Worm (Caenorhabditis elegans): ENCODE measurements around the gene inx-9.

inx-9 gene

ce11 chrIV:11697514-11697913 lies 21.4 kb downstream of the inx-9 start:
- no peak for TF ChIP-seq tab-1 (GFP tag; IDR thresholded peaks at IDR 0.05)
- no peak for TF ChIP-seq ref-1 (GFP tag; conservative IDR thresholded peaks at IDR 0.05)
- no peak for TF ChIP-seq ztf-29 (GFP tag; IDR thresholded peaks at IDR 0.05)
- TF ChIP-seq med-1 (GFP tag; optimal IDR thresholded peaks at IDR 0.05; ENCODE audit: insufficient read depth): no peak
- TF ChIP-seq klf-2 (GFP tag; conservative IDR thresholded peaks at IDR 0.05): no peak
- no peak for TF ChIP-seq ztf-23 (GFP tag; IDR thresholded peaks at IDR 0.05)
- no peak for TF ChIP-seq T22C8.4 (GFP tag; IDR thresholded peaks at IDR 0.05)
- no peak for TF ChIP-seq cog-1 (tag; optimal IDR thresholded peaks at IDR 0.05)
- TF ChIP-seq flt-1 (GFP tag; IDR thresholded peaks at IDR 0.05): no peak

- TF ChIP-seq flt-1 (GFP tag; IDR thresholded peaks at IDR 0.05): no peak
- TF ChIP-seq ref-1 (GFP tag; conservative IDR thresholded peaks at IDR 0.05): no peak
- TF ChIP-seq ztf-29 (GFP tag; IDR thresholded peaks at IDR 0.05): no peak
- no peak for TF ChIP-seq tab-1 (GFP tag; IDR thresholded peaks at IDR 0.05)
- TF ChIP-seq T22C8.4 (GFP tag; IDR thresholded peaks at IDR 0.05): no peak
- no peak for TF ChIP-seq ztf-23 (GFP tag; IDR thresholded peaks at IDR 0.05)
- TF ChIP-seq med-1 (GFP tag; optimal IDR thresholded peaks at IDR 0.05; ENCODE audit: insufficient read depth): no peak
- TF ChIP-seq cog-1 (tag; optimal IDR thresholded peaks at IDR 0.05): no peak
- no peak for TF ChIP-seq klf-2 (GFP tag; conservative IDR thresholded peaks at IDR 0.05)
These were observed 23.9 kb downstream of the inx-9 start for ce11 chrIV:11700100-11700499.

- TF ChIP-seq flt-1 (GFP tag; IDR thresholded peaks at IDR 0.05) (no peak), cog-1 (tag; optimal IDR thresholded peaks at IDR 0.05) (no peak), med-1 (GFP tag; optimal IDR thresholded peaks at IDR 0.05; ENCODE audit: insufficient read depth) (no peak), klf-2 (GFP tag; conservative IDR thresholded peaks at IDR 0.05) (no peak)
These were observed 24.6 kb downstream of the inx-9 start, which contains the start of gene dpy-20 for ce11 chrIV:11700752-11701151. TSS of gene dpy-20 (minus strand) at chrIV:11700852.

- TF ChIP-seq tab-1 (GFP tag; IDR thresholded peaks at IDR 0.05) (no peak), T22C8.4 (GFP tag; IDR thresholded peaks at IDR 0.05) (no peak), cog-1 (tag; optimal IDR thresholded peaks at IDR 0.05) (no peak), ztf-29 (GFP tag; IDR thresholded peaks at IDR 0.05) (no peak), ref-1 (GFP tag; conservative IDR thresholded peaks at IDR 0.05) (no peak), med-1 (GFP tag; optimal IDR thresholded peaks at IDR 0.05; ENCODE audit: insufficient read depth) (no peak), flt-1 (GFP tag; IDR thresholded peaks at IDR 0.05) (no peak), klf-2 (GFP tag; conservative IDR thresholded peaks at IDR 0.05) (no peak), ztf-23 (GFP tag; IDR thresholded peaks at IDR 0.05) (no peak)
These were observed 25.7 kb downstream of the inx-9 start for ce11 chrIV:11701878-11702277.

ce11 chrIV:11703685-11704296 lies 27.6 kb downstream of the inx-9 start, which contains the start of the genes T22B3.3 and alg-3:
TSS of gene T22B3.3 (minus strand) at chrIV:11703785.
TSS of gene alg-3 (plus strand) at chrIV:11704246.
- TF ChIP-seq klf-2 (GFP tag; conservative IDR thresholded peaks at IDR 0.05) (no peak), ztf-29 (GFP tag; IDR thresholded peaks at IDR 0.05) (no peak), ztf-23 (GFP tag; IDR thresholded peaks at IDR 0.05) (no peak), T22C8.4 (GFP tag; IDR thresholded peaks at IDR 0.05) (no peak), cog-1 (tag; optimal IDR thresholded peaks at IDR 0.05) (no peak), med-1 (GFP tag; optimal IDR thresholded peaks at IDR 0.05; ENCODE audit: insufficient read depth) (no peak), tab-1 (GFP tag; IDR thresholded peaks at IDR 0.05) (no peak), flt-1 (GFP tag; IDR thresholded peaks at IDR 0.05) (no peak), ref-1 (GFP tag; conservative IDR thresholded peaks at IDR 0.05) (no peak)

ce11 chrIV:11710331-11710730 lies 34.2 kb downstream of the inx-9 start:
- TF ChIP-seq ztf-23 (GFP tag; IDR thresholded peaks at IDR 0.05) (no peak), T22C8.4 (GFP tag; IDR thresholded peaks at IDR 0.05) (no peak), ref-1 (GFP tag; conservative IDR thresholded peaks at IDR 0.05) (no peak), cog-1 (tag; optimal IDR thresholded peaks at IDR 0.05) (no peak), tab-1 (GFP tag; IDR thresholded peaks at IDR 0.05) (no peak), flt-1 (GFP tag; IDR thresholded peaks at IDR 0.05) (no peak), klf-2 (GFP tag; conservative IDR thresholded peaks at IDR 0.05) (no peak), ztf-29 (GFP tag; IDR thresholded peaks at IDR 0.05) (no peak), med-1 (GFP tag; optimal IDR thresholded peaks at IDR 0.05; ENCODE audit: insufficient read depth) (no peak)

ce11 chrIV:11713289-11713688 lies 37.1 kb downstream of the inx-9 start:
- TF ChIP-seq tab-1 (GFP tag; IDR thresholded peaks at IDR 0.05) (no peak), T22C8.4 (GFP tag; IDR thresholded peaks at IDR 0.05) (no peak), ref-1 (GFP tag; conservative IDR thresholded peaks at IDR 0.05) (no peak), klf-2 (GFP tag; conservative IDR thresholded peaks at IDR 0.05) (no peak), cog-1 (tag; optimal IDR thresholded peaks at IDR 0.05) (no peak), ztf-29 (GFP tag; IDR thresholded peaks at IDR 0.05) (no peak), flt-1 (GFP tag; IDR thresholded peaks at IDR 0.05) (no peak), med-1 (GFP tag; optimal IDR thresholded peaks at IDR 0.05; ENCODE audit: insufficient read depth) (no peak), ztf-23 (GFP tag; IDR thresholded peaks at IDR 0.05) (no peak)

- TF ChIP-seq ztf-29 (GFP tag; IDR thresholded peaks at IDR 0.05): no peak
- TF ChIP-seq klf-2 (GFP tag; conservative IDR thresholded peaks at IDR 0.05): no peak
- TF ChIP-seq ref-1 (GFP tag; conservative IDR thresholded peaks at IDR 0.05): no peak
- no peak for TF ChIP-seq cog-1 (tag; optimal IDR thresholded peaks at IDR 0.05)
- no peak for TF ChIP-seq T22C8.4 (GFP tag; IDR thresholded peaks at IDR 0.05)
- no peak for TF ChIP-seq med-1 (GFP tag; optimal IDR thresholded peaks at IDR 0.05; ENCODE audit: insufficient read depth)
- TF ChIP-seq tab-1 (GFP tag; IDR thresholded peaks at IDR 0.05): no peak
- no peak for TF ChIP-seq flt-1 (GFP tag; IDR thresholded peaks at IDR 0.05)
- TF ChIP-seq ztf-23 (GFP tag; IDR thresholded peaks at IDR 0.05): no peak
These were observed 38.6 kb downstream of the inx-9 start, which contains the start of gene magi-1 for ce11 chrIV:11714739-11715138. TSS of gene magi-1 (plus strand) at chrIV:11715039.

- TF ChIP-seq klf-2 (GFP tag; conservative IDR thresholded peaks at IDR 0.05): no peak
These were observed 40.3 kb downstream of the inx-9 start for ce11 chrIV:11716414-11716813.
